Comparison of ENCODE assay signal across 1 fruit fly cellular context in the genomic region with DNA sequence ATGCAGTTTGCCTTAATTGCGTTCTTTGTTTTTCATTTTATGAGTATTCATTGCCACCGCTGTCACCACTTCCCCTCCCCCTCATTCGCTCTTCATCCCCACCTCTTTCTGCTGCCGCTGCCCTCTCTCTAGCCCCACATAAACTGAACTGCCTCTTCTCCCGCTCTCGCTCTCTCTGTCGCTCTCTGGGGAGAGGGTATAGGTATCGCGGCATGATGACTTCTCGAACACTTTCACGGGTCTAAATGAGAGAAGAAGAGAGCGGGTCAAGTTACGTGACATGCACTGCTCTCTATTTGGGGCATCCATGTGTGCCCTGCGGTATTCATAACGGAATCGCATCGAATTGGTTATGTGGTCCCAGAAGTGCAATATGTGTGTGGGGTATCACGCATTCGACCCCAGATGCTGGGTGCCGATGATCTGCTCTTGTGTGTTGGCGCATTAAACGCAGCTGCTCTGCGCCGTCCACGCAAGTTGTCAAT.
A peak's percentile ranks its signal among the peaks of the same experiment; 100 is the strongest.
TF ChIP-seq lines count a peak whose summit lies in the region.

No protein-coding gene starts in this region.

TF ChIP-seq in whole organism, embryonic, 481 proteins besides CTCF, POLR2A, EP300 and RAD21 (continued from another document and continues in another):
- TF ChIP-seq CG3163 (GFP tag; optimal IDR thresholded peaks at IDR 0.05; lab: Kevin White, UChicago) (peak; percentile 75), emc (GFP tag; optimal IDR thresholded peaks at IDR 0.05; lab: Kevin White, UChicago) (peak; percentile 29), CG6175 (GFP tag; IDR thresholded peaks at IDR 0.05; lab: Robert Waterston, UW) (0 out of 3 replicates have a peak, but pooled peaks have one; percentile 37), ems (GFP tag; optimal IDR thresholded peaks at IDR 0.05; lab: Kevin White, UChicago) (peak; percentile 74), sug (tag; optimal IDR thresholded peaks at IDR 0.05; lab: Kevin White, UChicago) (peak; percentile 53), CG7839 (tag; optimal IDR thresholded peaks at IDR 0.05; lab: Kevin White, UChicago) (peak; percentile 82), zen2 (GFP tag; IDR thresholded peaks at IDR 0.05; lab: Robert Waterston, UW; ENCODE audit: partially characterized antibody) (peak; percentile 54; the same call in 1 of the 3 replicates), Nf-YC (tag; optimal IDR thresholded peaks at IDR 0.05; lab: Kevin White, UChicago) (peak; percentile 37), CG17802 (tag; optimal IDR thresholded peaks at IDR 0.05; lab: Kevin White, UChicago) (peak; percentile 43), CG34224 (GFP tag; IDR thresholded peaks at IDR 0.05; lab: Robert Waterston, UW; ENCODE audit: partially characterized antibody) (no peak), Camta (GFP tag; optimal IDR thresholded peaks at IDR 0.05; lab: Kevin White, UChicago) (peak; percentile 84), CG12744 (GFP tag; optimal IDR thresholded peaks at IDR 0.05; lab: Kevin White, UChicago) (peak; percentile 71), az2 (GFP tag; optimal IDR thresholded peaks at IDR 0.05; lab: Kevin White, UChicago) (peak; percentile 82), oc (tag; optimal IDR thresholded peaks at IDR 0.05; lab: Kevin White, UChicago) (peak; percentile 84), dati (GFP tag; IDR thresholded peaks at IDR 0.05; lab: Robert Waterston, UW) (peak; percentile 62), ham (GFP tag; IDR thresholded peaks at IDR 0.05; lab: Robert Waterston, UW) (peak; percentile 46; the same call in 1 of the 2 replicates), ash1 (GFP tag; optimal IDR thresholded peaks at IDR 0.05; lab: Kevin White, UChicago) (no peak), CG31388 (GFP tag; optimal IDR thresholded peaks at IDR 0.05; lab: Kevin White, UChicago) (peak; percentile 41), D19A (tag; optimal IDR thresholded peaks at IDR 0.05; lab: Kevin White, UChicago) (peak; percentile 83), CG9609 (GFP tag; optimal IDR thresholded peaks at IDR 0.05; lab: Kevin White, UChicago) (peak; percentile 86), unc-4 (GFP tag; IDR thresholded peaks at IDR 0.05; lab: Robert Waterston, UW; ENCODE audit: partially characterized antibody) (no peak), Sox102F (GFP tag; optimal IDR thresholded peaks at IDR 0.05; lab: Kevin White, UChicago) (peak; percentile 87), Hsf (GFP tag; optimal IDR thresholded peaks at IDR 0.05; lab: Kevin White, UChicago) (peak; percentile 76), CG16815 (GFP tag; optimal IDR thresholded peaks at IDR 0.05; lab: Kevin White, UChicago) (peak; percentile 72), CG16779 (GFP tag; IDR thresholded peaks at IDR 0.05; lab: Robert Waterston, UW) (no peak), bigmax (GFP tag; optimal IDR thresholded peaks at IDR 0.05; lab: Kevin White, UChicago) (peak; percentile 59), Nf-YB (GFP tag; optimal IDR thresholded peaks at IDR 0.05; lab: Kevin White, UChicago) (peak; percentile 67), gcm (GFP tag; optimal IDR thresholded peaks at IDR 0.05; lab: Kevin White, UChicago) (peak; percentile 78), wdn (GFP tag; IDR thresholded peaks at IDR 0.05; lab: Robert Waterston, UW) (peak; percentile 75; the same call in 1 of the 2 replicates), MBD-R2 (GFP tag; IDR thresholded peaks at IDR 0.05; lab: Robert Waterston, UW) (peak; percentile 41; the same call in 1 of the 2 replicates), Dref (GFP tag; IDR thresholded peaks at IDR 0.05; lab: Robert Waterston, UW) (no peak), CG18476 (GFP tag; optimal IDR thresholded peaks at IDR 0.05; lab: Kevin White, UChicago) (peak; percentile 45), CG9797 (GFP tag; optimal IDR thresholded peaks at IDR 0.05; lab: Kevin White, UChicago) (peak; percentile 21), tgo (GFP tag; IDR thresholded peaks at IDR 0.05; lab: Robert Waterston, UW) (peak; percentile 84), sisA (GFP tag; IDR thresholded peaks at IDR 0.05; lab: Robert Waterston, UW) (peak; percentile 86), fd96Cb (tag; optimal IDR thresholded peaks at IDR 0.05; lab: Kevin White, UChicago) (peak; percentile 80), Optix (GFP tag; IDR thresholded peaks at IDR 0.05; lab: Robert Waterston, UW) (peak; percentile 90), CG2129 (GFP tag; IDR thresholded peaks at IDR 0.05; lab: Robert Waterston, UW; ENCODE audit: partially characterized antibody) (no peak), Sry-δ (GFP tag; optimal IDR thresholded peaks at IDR 0.05; lab: Kevin White, UChicago) (peak; percentile 44), kay (GFP tag; optimal IDR thresholded peaks at IDR 0.05; lab: Kevin White, UChicago) (peak; percentile 69), CG12236 (GFP tag; optimal IDR thresholded peaks at IDR 0.05; lab: Kevin White, UChicago) (peak; percentile 58), CG7745 (tag; optimal IDR thresholded peaks at IDR 0.05; lab: Kevin White, UChicago) (no peak), disco-r (GFP tag; optimal IDR thresholded peaks at IDR 0.05; lab: Kevin White, UChicago) (peak; percentile 67), CG6683 (GFP tag; optimal IDR thresholded peaks at IDR 0.05; lab: Kevin White, UChicago) (peak; percentile 66), CG9437 (GFP tag; optimal IDR thresholded peaks at IDR 0.05; lab: Kevin White, UChicago) (peak; percentile 71), ewg (GFP tag; optimal IDR thresholded peaks at IDR 0.05; lab: Kevin White, UChicago) (peak; percentile 59), tio (GFP tag; optimal IDR thresholded peaks at IDR 0.05; lab: Kevin White, UChicago) (peak; percentile 49), tll (GFP tag; optimal IDR thresholded peaks at IDR 0.05; lab: Kevin White, UChicago) (no peak), CG11560 (tag; IDR thresholded peaks at IDR 0.05; lab: Robert Waterston, UW) (peak; percentile 74; the same call in 2 of the 3 replicates), Abd-B (GFP tag; optimal IDR thresholded peaks at IDR 0.05; lab: Kevin White, UChicago) (peak; percentile 77), chm (GFP tag; IDR thresholded peaks at IDR 0.05; lab: Robert Waterston, UW) (peak; percentile 82), sc (optimal IDR thresholded peaks at IDR 0.05; lab: Kevin White, UChicago) (no peak), sc (GFP tag; optimal IDR thresholded peaks at IDR 0.05; lab: Kevin White, UChicago) (peak; percentile 57), klu (GFP tag; IDR thresholded peaks at IDR 0.05; lab: Robert Waterston, UW) (peak; percentile 63), Lpt (GFP tag; optimal IDR thresholded peaks at IDR 0.05; lab: Kevin White, UChicago) (no peak), YL-1 (GFP tag; optimal IDR thresholded peaks at IDR 0.05; lab: Kevin White, UChicago) (peak; percentile 11), pan (optimal IDR thresholded peaks at IDR 0.05; lab: Kevin White, UChicago) (peak in 1 of 2 experiments; percentile 63), pan (GFP tag; optimal IDR thresholded peaks at IDR 0.05 in 1 of 2, IDR thresholded peaks at IDR 0.05 in 1 of 2) (peak; percentile 53 to 90), CG2116 (GFP tag; optimal IDR thresholded peaks at IDR 0.05; lab: Kevin White, UChicago) (peak; percentile 57), her (GFP tag; optimal IDR thresholded peaks at IDR 0.05; lab: Kevin White, UChicago) (peak; percentile 87), aop (GFP tag; IDR thresholded peaks at IDR 0.05; lab: Robert Waterston, UW) (no peak), CG13775 (GFP tag; optimal IDR thresholded peaks at IDR 0.05; lab: Kevin White, UChicago) (peak; percentile 60), Fer3 (tag; optimal IDR thresholded peaks at IDR 0.05; lab: Kevin White, UChicago) (peak; percentile 56), Hand (GFP tag; optimal IDR thresholded peaks at IDR 0.05; lab: Kevin White, UChicago) (peak; percentile 10), Dip2 (GFP tag; IDR thresholded peaks at IDR 0.05; lab: Robert Waterston, UW) (peak; percentile 18; the same call in 1 of the 2 replicates), cwo (GFP tag; optimal IDR thresholded peaks at IDR 0.05; lab: Kevin White, UChicago) (peak; percentile 64), CG17361 (GFP tag; IDR thresholded peaks at IDR 0.05; lab: Robert Waterston, UW) (peak; percentile 63), hb (GFP tag; IDR thresholded peaks at IDR 0.05; lab: Robert Waterston, UW; ENCODE audit: partially characterized antibody) (no peak), pfk (GFP tag; optimal IDR thresholded peaks at IDR 0.05; lab: Kevin White, UChicago) (no peak), en (GFP tag; optimal IDR thresholded peaks at IDR 0.05; lab: Kevin White, UChicago) (peak; percentile 62), bsh (GFP tag; optimal IDR thresholded peaks at IDR 0.05; lab: Kevin White, UChicago) (peak; percentile 83 to 88), nom (GFP tag; optimal IDR thresholded peaks at IDR 0.05; lab: Kevin White, UChicago) (peak; percentile 83), CG8089 (GFP tag; optimal IDR thresholded peaks at IDR 0.05; lab: Kevin White, UChicago) (peak; percentile 85), HmgD (GFP tag; optimal IDR thresholded peaks at IDR 0.05; lab: Kevin White, UChicago) (peak; percentile 60), CG18599 (GFP tag; optimal IDR thresholded peaks at IDR 0.05; lab: Kevin White, UChicago) (peak; percentile 80), slou (GFP tag; optimal IDR thresholded peaks at IDR 0.05; lab: Kevin White, UChicago) (peak; percentile 22), CG6854 (GFP tag; optimal IDR thresholded peaks at IDR 0.05; lab: Kevin White, UChicago) (peak; percentile 28), NC2α (GFP tag; optimal IDR thresholded peaks at IDR 0.05; lab: Kevin White, UChicago) (peak; percentile 69), jigr1 (GFP tag; IDR thresholded peaks at IDR 0.05; lab: Robert Waterston, UW) (peak; percentile 76; the same call in 2 of the 3 replicates), CG10431 (GFP tag; optimal IDR thresholded peaks at IDR 0.05; lab: Kevin White, UChicago) (peak; percentile 29), CG9215 (GFP tag; IDR thresholded peaks at IDR 0.05; lab: Robert Waterston, UW) (peak; percentile 50; the same call in 1 of the 2 replicates), sim (GFP tag; IDR thresholded peaks at IDR 0.05; lab: Robert Waterston, UW) (peak; percentile 46; the same call in 1 of the 2 replicates), pzg (GFP tag; optimal IDR thresholded peaks at IDR 0.05; lab: Kevin White, UChicago) (no peak), corto (GFP tag; optimal IDR thresholded peaks at IDR 0.05; lab: Kevin White, UChicago) (peak; percentile 77), HLHmδ (GFP tag; optimal IDR thresholded peaks at IDR 0.05; lab: Kevin White, UChicago) (no peak), CG10979 (tag; optimal IDR thresholded peaks at IDR 0.05; lab: Kevin White, UChicago) (peak; percentile 75), Rfx (GFP tag; IDR thresholded peaks at IDR 0.05; lab: Robert Waterston, UW) (peak; percentile 83), CG1603 (tag; optimal IDR thresholded peaks at IDR 0.05; lab: Kevin White, UChicago) (peak; percentile 94), z (GFP tag; IDR thresholded peaks at IDR 0.05; lab: Robert Waterston, UW) (0 out of 3 replicates have a peak, but pooled peaks have one; percentile 15), Opbp (GFP tag; IDR thresholded peaks at IDR 0.05; lab: Robert Waterston, UW; ENCODE audit: partially characterized antibody) (no peak), CG12104 (GFP tag; optimal IDR thresholded peaks at IDR 0.05; lab: Kevin White, UChicago) (peak; percentile 50), CG14050 (GFP tag; IDR thresholded peaks at IDR 0.05; lab: Robert Waterston, UW) (peak; percentile 75), CG10267 (tag; optimal IDR thresholded peaks at IDR 0.05; lab: Kevin White, UChicago) (peak; percentile 64), Elba2 (GFP tag; optimal IDR thresholded peaks at IDR 0.05; lab: Kevin White, UChicago) (no peak), pnt (GFP tag; optimal IDR thresholded peaks at IDR 0.05; lab: Kevin White, UChicago) (peak; percentile 80), Gsc (GFP tag; IDR thresholded peaks at IDR 0.05; lab: Robert Waterston, UW) (peak; percentile 48; the same call in 1 of the 2 replicates), Sry-β (GFP tag; optimal IDR thresholded peaks at IDR 0.05; lab: Kevin White, UChicago) (peak; percentile 14), CG10274 (GFP tag; optimal IDR thresholded peaks at IDR 0.05; lab: Kevin White, UChicago) (peak; percentile 74), CG8281 (tag; optimal IDR thresholded peaks at IDR 0.05; lab: Kevin White, UChicago) (peak; percentile 66), CG3726 (GFP tag; IDR thresholded peaks at IDR 0.05; lab: Robert Waterston, UW) (peak; percentile 75; the same call in 2 of the 3 replicates), HmgZ (tag; optimal IDR thresholded peaks at IDR 0.05; lab: Kevin White, UChicago) (peak; percentile 75), Myb (GFP tag; optimal IDR thresholded peaks at IDR 0.05; lab: Kevin White, UChicago) (peak; percentile 68), repo (GFP tag; optimal IDR thresholded peaks at IDR 0.05; lab: Kevin White, UChicago) (peak; percentile 69), CG4730 (GFP tag; IDR thresholded peaks at IDR 0.05; lab: Robert Waterston, UW) (peak; percentile 81), inv (GFP tag; IDR thresholded peaks at IDR 0.05; lab: Robert Waterston, UW; ENCODE audit: partially characterized antibody) (no peak), ranshi (GFP tag; IDR thresholded peaks at IDR 0.05; lab: Robert Waterston, UW) (peak; percentile 86), so (GFP tag; IDR thresholded peaks at IDR 0.05; lab: Robert Waterston, UW) (peak; percentile 92), CG18764 (GFP tag; optimal IDR thresholded peaks at IDR 0.05; lab: Kevin White, UChicago) (peak; percentile 72), caup (GFP tag; optimal IDR thresholded peaks at IDR 0.05; lab: Kevin White, UChicago; ENCODE audit: severe bottlenecking) (peak; percentile 65), schlank (tag; optimal IDR thresholded peaks at IDR 0.05; lab: Kevin White, UChicago) (peak; percentile 28), peb (GFP tag; IDR thresholded peaks at IDR 0.05; lab: Robert Waterston, UW) (peak; percentile 84), CG4820 (GFP tag; optimal IDR thresholded peaks at IDR 0.05; lab: Kevin White, UChicago) (peak; percentile 78), CG17829 (tag; optimal IDR thresholded peaks at IDR 0.05; lab: Kevin White, UChicago) (peak; percentile 82), CG9727 (GFP tag; optimal IDR thresholded peaks at IDR 0.05; lab: Kevin White, UChicago) (peak; percentile 77), ssp (GFP tag; IDR thresholded peaks at IDR 0.05; lab: Robert Waterston, UW) (peak; percentile 72), CG6765 (GFP tag; optimal IDR thresholded peaks at IDR 0.05; lab: Kevin White, UChicago) (no peak), fru (optimal IDR thresholded peaks at IDR 0.05; lab: Kevin White, UChicago) (no peak), CG34422 (GFP tag; IDR thresholded peaks at IDR 0.05; lab: Robert Waterston, UW) (peak; percentile 89), E2f2 (GFP tag; IDR thresholded peaks at IDR 0.05; lab: Robert Waterston, UW) (peak; percentile 68), CG32532 (GFP tag; IDR thresholded peaks at IDR 0.05; lab: Robert Waterston, UW) (peak; percentile 80), CG11456 (GFP tag; IDR thresholded peaks at IDR 0.05; lab: Robert Waterston, UW) (peak; percentile 83), CG3407 (GFP tag; optimal IDR thresholded peaks at IDR 0.05; lab: Kevin White, UChicago) (peak; percentile 75), Bteb2 (GFP tag; optimal IDR thresholded peaks at IDR 0.05; lab: Kevin White, UChicago) (peak; percentile 47)
